Fruit fly (Drosophila melanogaster) whole organism: ENCODE results near the gene CG18507.

Source experiments
- CG8478 ChIP-seq: fragments of >200 bp; optimal IDR thresholded peaks from 2 replicates; lab custom pipeline; 2018; ENCODE audit warnings: inconsistent platforms
- pan ChIP-seq: fragments of >200 bp; optimal IDR thresholded peaks from 2 replicates; lab custom pipeline; 2017
- usp ChIP-seq: fragments of >200 bp; optimal IDR thresholded peaks from 2 replicates; lab custom pipeline; 2017; ENCODE audit warnings: missing biosample characterization, missing genetic modification characterization, mixed read lengths

- no peak for TF ChIP-seq pan (lab: Kevin White, UChicago)
- TF ChIP-seq usp = no peak
- peak; percentile 18 for TF ChIP-seq CG8478
Measured at dm6 chr2L:13640502-13640949, 24.8 kb upstream of the CG18507 start.
